Worm (Caenorhabditis elegans) whole organism, L4 larva: ENCODE results near the gene T02H6.3.
A peak's percentile ranks its signal among the peaks of the same experiment; 100 is the strongest.

Experiments
- D1046.2 ChIP-seq: fragments of 200-800 bp; sonication (Bioruptor generic); IDR thresholded peaks from 2 replicates; pipeline ENCODE4 v1.3.6; 2022; ENCODE audit warnings: missing genetic modification characterization, missing compliant biosample characterization
- F26F4.8 ChIP-seq: fragments of 200-800 bp; sonication (Bioruptor generic); conservative IDR thresholded peaks from 2 replicates; pipeline ENCODE4 v1.3.6; 2022; ENCODE audit warnings: missing genetic modification characterization, missing compliant biosample characterization
- F44E2.7 ChIP-seq: fragments of 200-800 bp; sonication (Bioruptor generic); IDR thresholded peaks from 2 replicates; pipeline ENCODE4 v2.1.2; 2022; ENCODE audit warnings: missing genetic modification characterization, missing compliant biosample characterization
- F49E8.2 ChIP-seq: sonication (generic microtip); optimal IDR thresholded peaks from 2 replicates; lab custom pipeline; 2016; ENCODE audit warnings: missing compliant biosample characterization, mild to moderate bottlenecking, missing genetic modification characterization, borderline replicate concordance
- Y105C5A.15 ChIP-seq: fragments of 200-800 bp; sonication (Bioruptor generic); IDR thresholded peaks from 2 replicates; pipeline ENCODE4 v1.3.6; 2022; ENCODE audit warnings: missing genetic modification characterization, missing compliant biosample characterization
- aha-1 ChIP-seq: fragments of 150-350 bp; peaks from one replicate; lab custom pipeline; 2014; ENCODE audit warnings: missing biosample characterization, missing genetic modification characterization
- ama-1 ChIP-seq: fragments of 150-350 bp; optimal IDR thresholded peaks from 2 replicates; lab custom pipeline; 2014; ENCODE audit warnings: inconsistent platforms, mixed read lengths
- ceh-82 ChIP-seq: sonication (generic microtip); optimal IDR thresholded peaks from 2 replicates; lab custom pipeline; 2017; ENCODE audit warnings: missing biosample characterization, missing genetic modification characterization
- cey-2 ChIP-seq: sonication (generic microtip); optimal IDR thresholded peaks from 3 replicates; lab custom pipeline; 2017; ENCODE audit warnings: missing genetic modification characterization, mild to moderate bottlenecking, missing compliant biosample characterization, antibody characterized with exemption, borderline replicate concordance; ENCODE audit not compliant: insufficient read depth
- daf-12 ChIP-seq: fragments of 150-350 bp; optimal IDR thresholded peaks from 2 replicates; lab custom pipeline; 2014; ENCODE audit warnings: missing biosample characterization, missing genetic modification reagents, missing genetic modification characterization
- fkh-10 ChIP-seq: fragments of 150-350 bp; optimal IDR thresholded peaks from 2 replicates; lab custom pipeline; 2014; ENCODE audit warnings: missing biosample characterization, missing genetic modification reagents, missing genetic modification characterization
- hlh-30 ChIP-seq: sonication (generic microtip); optimal IDR thresholded peaks from 2 replicates; lab custom pipeline; 2017; ENCODE audit warnings: antibody characterized with exemption, mild to moderate bottlenecking, missing genetic modification characterization, missing compliant biosample characterization; ENCODE audit not compliant: insufficient read depth
- hmg-1.1 ChIP-seq: fragments of 200-800 bp; sonication (Bioruptor generic); IDR thresholded peaks from 2 replicates; pipeline ENCODE4 v1.3.6; 2022; ENCODE audit warnings: missing genetic modification reagents, missing genetic modification characterization, missing compliant biosample characterization
- lin-13 ChIP-seq: fragments of 150-350 bp; optimal IDR thresholded peaks from 2 replicates; lab custom pipeline; 2014; ENCODE audit warnings: missing biosample characterization, missing genetic modification reagents, missing genetic modification characterization
- lin-29 ChIP-seq: fragments of 200-800 bp; sonication (Bioruptor generic); IDR thresholded peaks from 2 replicates; pipeline ENCODE4 v1.3.6; 2022; ENCODE audit warnings: missing genetic modification reagents, missing genetic modification characterization, missing compliant biosample characterization
- madf-5 ChIP-seq, 2 experiments: fragments of 200-800 bp; sonication (Bioruptor generic); IDR thresholded peaks; 2 replicates each; pipeline ENCODE4 v1.3.6; 2022; ENCODE audit warnings: missing compliant biosample characterization in 2 of 2, missing genetic modification characterization in 2 of 2
- mdl-1 ChIP-seq, 2 experiments: fragments of 150-350 bp in 1 of 2; sonication (generic microtip) in 1 of 2; optimal IDR thresholded peaks; 2 replicates each; lab custom pipeline; 2014 to 2017; ENCODE audit warnings: missing biosample characterization in 2 of 2, missing genetic modification characterization in 2 of 2
- mdt-29 ChIP-seq: fragments of 200-800 bp; sonication (Bioruptor generic); IDR thresholded peaks from 2 replicates; pipeline ENCODE4 v1.3.6; 2022; ENCODE audit warnings: missing genetic modification reagents, missing genetic modification characterization, missing compliant biosample characterization
- mxl-3 ChIP-seq: fragments of 200-800 bp; sonication (Bioruptor generic); optimal IDR thresholded peaks from 2 replicates; lab custom pipeline; 2018; ENCODE audit warnings: mild to moderate bottlenecking, missing genetic modification characterization, missing compliant biosample characterization
- nhr-28 ChIP-seq: fragments of 150-350 bp; optimal IDR thresholded peaks from 2 replicates; lab custom pipeline; 2014; ENCODE audit warnings: missing biosample characterization, missing genetic modification characterization
- nhr-41 ChIP-seq: fragments of 200-800 bp; sonication (Bioruptor generic); IDR thresholded peaks from 2 replicates; pipeline ENCODE4 v1.3.6; 2022; ENCODE audit warnings: missing genetic modification reagents, missing genetic modification characterization, missing compliant biosample characterization
- rbr-2 ChIP-seq: sonication (generic microtip); optimal IDR thresholded peaks from 2 replicates; lab custom pipeline; 2016; ENCODE audit warnings: missing genotype, missing genetic modification characterization, missing compliant biosample characterization
- saeg-2 ChIP-seq: fragments of 200-800 bp; sonication (Bioruptor generic); IDR thresholded peaks from 2 replicates; pipeline ENCODE4 v1.3.6; 2022; ENCODE audit warnings: missing genetic modification reagents, missing genetic modification characterization, missing compliant biosample characterization
- tra-1 ChIP-seq: fragments of 200-800 bp; sonication (Bioruptor generic); IDR thresholded peaks from 2 replicates; pipeline ENCODE4 v1.3.6; 2022; ENCODE audit warnings: missing genetic modification reagents, missing genetic modification characterization, missing compliant biosample characterization
- unc-130 ChIP-seq: sonication (generic microtip); optimal IDR thresholded peaks from 2 replicates; lab custom pipeline; 2016; ENCODE audit warnings: missing genetic modification reagents, missing genetic modification characterization, missing compliant biosample characterization
- unc-62 ChIP-seq, 3 experiments: fragments of 150-350 bp in 1 of 3; sonication (generic microtip); optimal IDR thresholded peaks in 2 of 3; peaks in 1 of 3; 1 replicate in 1 of 3; 2 replicates in 2 of 3; lab custom pipeline; 2014 to 2017; ENCODE audit warnings: missing biosample characterization in 3 of 3, missing genetic modification characterization in 3 of 3, missing genetic modification reagents in 3 of 3, missing genotype in 1 of 3
- zfp-3 ChIP-seq: fragments of 200-800 bp; sonication (Bioruptor generic); conservative IDR thresholded peaks from 2 replicates; pipeline ENCODE4 v1.3.6; 2022; ENCODE audit warnings: missing genetic modification reagents, missing genetic modification characterization, missing compliant biosample characterization
- ztf-11 ChIP-seq: fragments of 150-350 bp; optimal IDR thresholded peaks from 2 replicates; lab custom pipeline; 2014; ENCODE audit warnings: missing biosample characterization, missing genetic modification characterization

T02H6.3 gene

DNA sequence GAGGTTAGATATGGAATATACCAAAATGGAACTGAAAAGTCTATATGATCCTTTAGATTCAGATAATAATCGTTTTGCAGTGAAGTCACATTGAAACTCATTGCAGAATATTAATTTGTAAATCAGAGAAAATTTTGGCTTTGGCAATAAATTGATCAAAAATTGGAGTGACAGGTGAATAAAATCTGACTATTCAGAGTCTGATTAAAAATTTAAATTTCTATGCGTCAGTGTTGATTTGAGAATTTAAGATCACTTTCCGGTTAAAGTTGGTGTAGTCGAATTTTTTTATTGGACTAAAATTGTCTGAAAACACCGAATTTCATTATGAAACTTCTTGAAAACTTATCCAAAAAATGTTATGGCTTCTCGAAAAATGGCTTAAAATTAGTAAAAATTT lies 30.0 kb upstream of the T02H6.3 start, which contains the start of gene sri-45:
Gene sri-45, minus strand, starts transcription at position 101 of the 400 bp plus-strand sequence.
- TF ChIP-seq lin-29 (GFP tag; lab: Robert Waterston, UW): no peak
- peak; percentile 36 for TF ChIP-seq aha-1

DNA sequence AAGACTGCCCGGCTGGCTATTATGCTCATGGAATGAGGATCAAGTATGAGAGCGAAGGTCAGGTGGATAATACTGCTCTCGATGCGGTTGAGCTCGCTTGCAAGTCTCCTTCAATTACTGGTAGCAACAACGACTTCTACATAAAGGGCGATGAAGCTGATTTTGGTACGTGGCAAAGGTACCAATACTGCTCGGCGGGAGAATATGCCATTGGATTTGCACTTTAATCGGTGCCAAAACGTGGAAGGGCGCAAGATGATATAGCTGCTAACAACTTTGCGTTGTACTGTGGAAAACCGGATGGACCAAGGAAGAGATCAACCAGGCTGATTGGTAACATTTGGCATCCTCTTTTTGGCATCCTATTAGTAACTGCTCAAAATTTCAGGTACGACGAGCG lies 23.8 kb upstream of the T02H6.3 start:
- peak in 1 of 2 experiments; percentile 68 for TF ChIP-seq unc-62 (GFP tag; optimal IDR thresholded peaks at IDR 0.05 in 1 of 2; lab: Kevin White, UChicago)
- no peak for TF ChIP-seq unc-62 (tag; optimal IDR thresholded peaks at IDR 0.05; lab: Kevin White, UChicago)
- TF ChIP-seq mdt-29 (GFP tag; lab: Robert Waterston, UW): no peak
- no peak for TF ChIP-seq saeg-2
- no peak for TF ChIP-seq daf-12 (tag; lab: Kevin White, UChicago)
- TF ChIP-seq unc-130 (GFP tag; lab: Kevin White, UChicago): no peak
- TF ChIP-seq nhr-28 (tag; lab: Kevin White, UChicago): no peak
- TF ChIP-seq hmg-1.1 (GFP tag; lab: Robert Waterston, UW): no peak

DNA sequence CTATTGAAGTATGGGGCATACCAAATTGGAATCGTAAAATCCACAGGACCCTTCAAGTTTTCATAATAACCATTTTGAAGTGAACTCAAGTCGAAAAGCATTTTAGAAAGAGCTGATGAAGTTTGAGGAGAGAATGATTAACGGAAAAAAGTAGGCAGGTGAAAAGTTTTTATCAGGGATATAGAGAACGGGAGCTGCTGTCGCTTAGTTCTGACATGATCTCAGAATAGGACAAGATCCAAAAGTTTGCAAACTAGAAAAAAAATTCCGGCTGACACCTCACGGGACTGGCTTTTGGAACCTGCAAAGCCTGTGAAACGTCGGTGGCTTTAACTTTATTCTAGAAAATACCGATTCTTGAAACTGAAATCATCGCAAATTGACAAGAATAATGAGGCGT lies 20.6 kb upstream of the T02H6.3 start, which contains the start of gene sri-46:
Gene sri-46, minus strand, starts transcription at position 101 of the 400 bp plus-strand sequence.
- TF ChIP-seq D1046.2 (no peak), rbr-2 (tag; lab: Kevin White, UChicago) (no peak), nhr-41 (GFP tag; lab: Robert Waterston, UW) (no peak), ztf-11 (tag; lab: Kevin White, UChicago) (no peak), aha-1 (no peak), ama-1 (no peak), mxl-3 (GFP tag; lab: Kevin White, UChicago) (no peak), zfp-3 (GFP tag; lab: Robert Waterston, UW) (no peak)

DNA sequence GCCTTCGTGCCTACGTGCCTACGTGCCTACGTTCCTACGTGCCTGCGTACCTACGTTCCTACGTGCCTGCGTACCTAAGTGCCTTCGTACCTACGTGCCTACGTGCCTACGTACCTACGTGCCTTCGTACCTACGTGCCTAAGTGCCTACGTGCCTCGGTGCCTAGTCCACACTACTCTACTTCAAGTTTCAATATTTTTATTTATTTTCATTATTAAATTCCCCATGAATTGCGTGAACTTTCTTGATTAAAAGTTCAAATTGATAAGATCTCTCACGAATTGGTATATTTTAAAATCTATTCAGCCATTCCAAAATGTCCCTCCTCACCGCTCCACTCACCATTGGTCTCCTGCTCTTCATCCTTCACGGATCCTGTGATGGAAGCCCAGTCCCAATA lies 17.5 kb upstream of the T02H6.3 start, which contains the start of gene Y39F10C.3:
Gene Y39F10C.3, plus strand, starts transcription at position 301 of the 400 bp plus-strand sequence.
- TF ChIP-seq unc-62 (GFP tag; optimal IDR thresholded peaks at IDR 0.05 in 1 of 2; lab: Kevin White, UChicago) (peak in 1 of 2 experiments; percentile 66), unc-62 (tag; optimal IDR thresholded peaks at IDR 0.05; lab: Kevin White, UChicago) (no peak), madf-5 (GFP tag; IDR thresholded peaks at IDR 0.05; lab: Robert Waterston, UW) (no peak)
- TF ChIP-seq, all 104 proteins: peak for 1

DNA sequence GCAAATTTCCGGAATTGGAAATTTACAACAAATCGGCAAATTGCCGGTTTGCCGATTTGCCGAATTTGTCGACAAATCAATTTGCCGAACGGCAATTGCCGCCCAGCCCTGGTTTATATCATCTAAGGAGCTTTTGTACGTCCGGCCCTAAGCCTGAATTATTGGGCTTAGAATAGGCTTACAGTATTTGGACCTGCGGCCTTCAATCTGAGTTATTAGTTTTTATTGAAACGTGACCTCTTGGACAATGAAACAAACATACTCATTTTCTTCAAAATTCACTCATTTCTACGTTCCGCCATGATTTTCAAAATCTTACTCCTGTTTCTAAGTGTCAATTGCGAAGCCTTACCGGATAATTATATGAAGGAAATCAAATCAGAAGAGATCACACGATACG lies 16.3 kb upstream of the T02H6.3 start, which contains the start of gene Y39F10C.1:
Gene Y39F10C.1, plus strand, starts transcription at position 301 of the 400 bp plus-strand sequence.
- TF ChIP-seq mdl-1 (tag; optimal IDR thresholded peaks at IDR 0.05; lab: Kevin White, UChicago) (no peak), ceh-82 (tag; lab: Kevin White, UChicago) (no peak), hlh-30 (tag; lab: Kevin White, UChicago) (no peak), cey-2 (tag; lab: Kevin White, UChicago) (no peak), tra-1 (no peak), lin-13 (GFP tag; lab: Kevin White, UChicago) (no peak), fkh-10 (GFP tag; lab: Kevin White, UChicago) (no peak), F49E8.2 (no peak), nhr-28 (tag; lab: Kevin White, UChicago) (no peak), saeg-2 (no peak)

DNA sequence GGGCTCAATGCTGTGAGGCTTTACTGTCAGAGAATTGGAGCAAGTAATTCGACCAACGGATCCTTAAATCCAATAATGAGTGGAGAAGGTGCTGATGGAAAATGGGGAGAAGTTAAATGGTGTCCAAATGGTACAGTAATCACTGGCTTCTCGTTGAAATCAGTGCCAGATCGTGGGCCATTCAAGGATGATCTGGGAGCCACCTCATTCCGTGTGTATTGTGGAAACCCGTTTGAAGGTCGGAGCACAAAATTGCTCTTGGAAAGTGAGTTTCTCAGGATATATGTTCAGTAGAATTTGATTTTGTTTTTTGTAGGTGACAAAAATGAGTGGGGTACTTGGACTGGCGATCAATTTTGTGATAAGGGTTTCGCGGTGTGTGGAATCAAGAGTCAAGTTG lies 15.8 kb upstream of the T02H6.3 start:
- no peak for TF ChIP-seq F26F4.8
- no peak for TF ChIP-seq Y105C5A.15 (GFP tag; lab: Robert Waterston, UW)
- TF ChIP-seq F44E2.7 (GFP tag; lab: Robert Waterston, UW): no peak
- peak in 1 of 2 experiments; percentile 93 for TF ChIP-seq unc-62 (GFP tag; optimal IDR thresholded peaks at IDR 0.05 in 1 of 2; lab: Kevin White, UChicago)
- no peak for TF ChIP-seq unc-62 (tag; optimal IDR thresholded peaks at IDR 0.05; lab: Kevin White, UChicago)
- no peak for TF ChIP-seq nhr-41 (GFP tag; lab: Robert Waterston, UW)
